Worm (Caenorhabditis elegans) whole organism, mixed stage, embryonic: ENCODE results near the gene T09F5.2.

Experiments
- M03D4.4 ChIP-seq: sonication (generic microtip); optimal IDR thresholded peaks from 2 replicates; lab custom pipeline; 2017; ENCODE audit warnings: mild to moderate bottlenecking, missing genetic modification characterization, missing compliant biosample characterization
- lsy-2 ChIP-seq: fragments of 150-350 bp; optimal IDR thresholded peaks from 2 replicates; lab custom pipeline; 2014; ENCODE audit warnings: missing biosample characterization, missing genetic modification characterization
- nhr-12 ChIP-seq: fragments of 150-350 bp; optimal IDR thresholded peaks from 2 replicates; lab custom pipeline; 2014; ENCODE audit warnings: missing biosample characterization, missing genetic modification characterization
- pha-4 ChIP-seq: fragments of 150-350 bp; optimal IDR thresholded peaks from 2 replicates; lab custom pipeline; 2018; ENCODE audit warnings: missing biosample characterization, missing genetic modification reagents, missing genetic modification characterization
- sem-2 ChIP-seq: fragments of 200-800 bp; sonication (Bioruptor generic); optimal IDR thresholded peaks from 2 replicates; lab custom pipeline; 2018; ENCODE audit warnings: mild to moderate bottlenecking, missing genetic modification characterization, missing compliant biosample characterization
- unc-62 ChIP-seq: fragments of 150-350 bp; optimal IDR thresholded peaks from 2 replicates; lab custom pipeline; 2014; ENCODE audit warnings: missing biosample characterization, missing genetic modification reagents, missing genetic modification characterization
- ztf-11 ChIP-seq: fragments of 150-350 bp; optimal IDR thresholded peaks from 2 replicates; lab custom pipeline; 2014; ENCODE audit warnings: missing biosample characterization, missing genetic modification characterization

- TF ChIP-seq pha-4 = no peak
- no peak for TF ChIP-seq unc-62
- no peak for TF ChIP-seq sem-2 (GFP tag; lab: Kevin White, UChicago)
- no peak for TF ChIP-seq ztf-11 (tag; lab: Kevin White, UChicago)
- no peak for TF ChIP-seq nhr-12
- no peak for TF ChIP-seq lsy-2
- TF ChIP-seq M03D4.4 (tag; lab: Kevin White, UChicago) = no peak
Measured at ce11 chrV:15182407-15182806, 31.6 kb downstream of the T09F5.2 start, which contains the start of gene fbxa-84.
